Worm (Caenorhabditis elegans) whole organism, young adult: ENCODE measurements around the gene cut-2.

Experiments
- B0035.1 ChIP-seq: sonication (generic microtip); optimal IDR thresholded peaks from 2 replicates; lab custom pipeline; 2016; ENCODE audit warnings: missing genetic modification characterization, mild to moderate bottlenecking, missing compliant biosample characterization, missing genotype, missing genetic modification reagents
- F22D6.2 ChIP-seq: sonication (generic microtip); optimal IDR thresholded peaks from 2 replicates; lab custom pipeline; 2016; ENCODE audit warnings: mild to moderate bottlenecking, missing genetic modification characterization, missing compliant biosample characterization
- K11D2.4 ChIP-seq: fragments of 200-800 bp; sonication (Bioruptor generic); IDR thresholded peaks from 2 replicates; pipeline ENCODE4 v1.3.6; 2022; ENCODE audit warnings: missing genetic modification reagents, missing genetic modification characterization, missing compliant biosample characterization
- Y53F4B.3 ChIP-seq: fragments of 200-800 bp; sonication (Bioruptor generic); IDR thresholded peaks from 2 replicates; pipeline ENCODE4 v1.3.6; 2022; ENCODE audit warnings: missing genetic modification reagents, missing genetic modification characterization, missing compliant biosample characterization
- Y53G8AR.9 ChIP-seq: fragments of 200-800 bp; sonication (Bioruptor generic); conservative IDR thresholded peaks from 2 replicates; pipeline ENCODE4 v1.3.6; 2022; ENCODE audit warnings: missing genetic modification reagents, missing genetic modification characterization, missing compliant biosample characterization
- Y95B8A.8 ChIP-seq: fragments of 200-800 bp; sonication (Bioruptor generic); IDR thresholded peaks from 2 replicates; pipeline ENCODE4 v1.3.6; 2022; ENCODE audit warnings: missing genetic modification reagents, missing genetic modification characterization, missing compliant biosample characterization
- ama-1 ChIP-seq, 3 experiments: fragments of 150-350 bp in 1 of 3; sonication (generic microtip) in 2 of 3; optimal IDR thresholded peaks; 2 replicates each; lab custom pipeline; 2014 to 2018; ENCODE audit warnings: missing biosample characterization in 2 of 3, missing genetic modification characterization in 2 of 3, missing genetic modification reagents in 2 of 3
- aptf-2 ChIP-seq: fragments of 200-800 bp; sonication (Bioruptor generic); conservative IDR thresholded peaks from 2 replicates; pipeline ENCODE4 v1.3.6; 2022; ENCODE audit warnings: missing genetic modification reagents, missing genetic modification characterization, missing compliant biosample characterization
- aptf-3 ChIP-seq: fragments of 200-800 bp; sonication (Bioruptor generic); IDR thresholded peaks from 2 replicates; pipeline ENCODE4 v1.3.6; 2022; ENCODE audit warnings: missing genetic modification characterization, missing compliant biosample characterization
- atf-7 ChIP-seq: sonication (generic microtip); optimal IDR thresholded peaks from 2 replicates; lab custom pipeline; 2017; ENCODE audit warnings: mild to moderate bottlenecking, missing genetic modification characterization, missing compliant biosample characterization
- athp-1 ChIP-seq: sonication (generic microtip); optimal IDR thresholded peaks from 2 replicates; lab custom pipeline; 2017; ENCODE audit warnings: mild to moderate bottlenecking, missing genetic modification characterization, missing compliant biosample characterization
- attf-3 ChIP-seq: fragments of 200-800 bp; sonication (Bioruptor generic); conservative IDR thresholded peaks from 2 replicates; pipeline ENCODE4 v1.3.6; 2022; ENCODE audit warnings: missing genetic modification reagents, missing genetic modification characterization, missing compliant biosample characterization
- attf-5 ChIP-seq: fragments of 200-800 bp; sonication (Bioruptor generic); optimal IDR thresholded peaks from 2 replicates; lab custom pipeline; 2018; ENCODE audit warnings: mild to moderate bottlenecking, missing genetic modification characterization, missing compliant biosample characterization
- cebp-1 ChIP-seq, 2 experiments: fragments of 200-800 bp in 1 of 2; sonication (Bioruptor generic) in 1 of 2; sonication (generic microtip) in 1 of 2; IDR thresholded peaks in 1 of 2; optimal IDR thresholded peaks in 1 of 2; 2 replicates each; pipeline versions ENCODE4 v1.3.6 to Lab custom; 2017 to 2022; ENCODE audit warnings: missing compliant biosample characterization in 2 of 2, missing genetic modification characterization in 2 of 2, mild to moderate bottlenecking in 1 of 2, missing genetic modification reagents in 1 of 2, moderate library complexity in 1 of 2
- ceh-27 ChIP-seq: fragments of 200-800 bp; sonication (Bioruptor generic); optimal IDR thresholded peaks from 2 replicates; lab custom pipeline; 2018; ENCODE audit warnings: mild to moderate bottlenecking, missing genetic modification characterization, moderate library complexity, missing compliant biosample characterization
- chd-7 ChIP-seq: sonication (generic microtip); optimal IDR thresholded peaks from 2 replicates; lab custom pipeline; 2016; ENCODE audit warnings: mild to moderate bottlenecking, missing genetic modification characterization, moderate library complexity, missing compliant biosample characterization
- dox-1 ChIP-seq: fragments of 200-800 bp; sonication (Bioruptor generic); IDR thresholded peaks from 2 replicates; pipeline ENCODE4 v1.3.6; 2022; ENCODE audit warnings: missing genetic modification reagents, missing genetic modification characterization, missing compliant biosample characterization
- egl-44 ChIP-seq: fragments of 200-800 bp; sonication (Bioruptor generic); IDR thresholded peaks from 2 replicates; pipeline ENCODE4 v1.3.6; 2022; ENCODE audit warnings: missing genetic modification reagents, missing genetic modification characterization, missing compliant biosample characterization
- egrh-3 ChIP-seq: fragments of 200-800 bp; sonication (Bioruptor generic); IDR thresholded peaks from 2 replicates; pipeline ENCODE4 v1.3.6; 2022; ENCODE audit warnings: missing genetic modification reagents, missing genetic modification characterization, missing compliant biosample characterization
- ekl-4 ChIP-seq: fragments of 200-800 bp; sonication (Bioruptor generic); IDR thresholded peaks from 2 replicates; pipeline ENCODE4 v1.3.6; 2022; ENCODE audit warnings: missing genetic modification reagents, missing genetic modification characterization, missing compliant biosample characterization
- fkh-3 ChIP-seq: sonication (generic microtip); optimal IDR thresholded peaks from 2 replicates; lab custom pipeline; 2016; ENCODE audit warnings: mild to moderate bottlenecking, missing genetic modification characterization, missing compliant biosample characterization
- hlh-12 ChIP-seq: sonication (generic microtip); optimal IDR thresholded peaks from 2 replicates; lab custom pipeline; 2016; ENCODE audit warnings: missing genetic modification characterization, missing compliant biosample characterization
- let-607 ChIP-seq, 2 experiments: fragments of 200-800 bp in 1 of 2; sonication (Bioruptor generic) in 1 of 2; sonication (generic microtip) in 1 of 2; optimal IDR thresholded peaks; 2 replicates each; lab custom pipeline; 2016 to 2018; ENCODE audit warnings: mild to moderate bottlenecking in 2 of 2, missing compliant biosample characterization in 2 of 2, missing genetic modification characterization in 2 of 2, moderate library complexity in 2 of 2, missing genotype in 1 of 2
- lin-26 ChIP-seq: fragments of 200-800 bp; sonication (Bioruptor generic); IDR thresholded peaks from 2 replicates; pipeline ENCODE4 v1.3.6; 2022; ENCODE audit warnings: missing genetic modification reagents, missing genetic modification characterization, missing compliant biosample characterization
- lin-40 ChIP-seq: sonication (generic microtip); optimal IDR thresholded peaks from 2 replicates; lab custom pipeline; 2016; ENCODE audit warnings: missing genetic modification characterization, mild to moderate bottlenecking, missing compliant biosample characterization, missing genotype, missing genetic modification reagents
- madf-8 ChIP-seq: fragments of 200-800 bp; sonication (Bioruptor generic); conservative IDR thresholded peaks from 2 replicates; pipeline ENCODE4 v1.3.6; 2022; ENCODE audit warnings: missing genetic modification reagents, missing genetic modification characterization, missing compliant biosample characterization
- mcd-1 ChIP-seq: fragments of 200-800 bp; sonication (Bioruptor generic); IDR thresholded peaks from 2 replicates; pipeline ENCODE4 v1.3.6; 2022; ENCODE audit warnings: missing genetic modification reagents, missing genetic modification characterization, missing compliant biosample characterization
- mxl-1 ChIP-seq: sonication (generic microtip); optimal IDR thresholded peaks from 2 replicates; lab custom pipeline; 2016; ENCODE audit warnings: missing genetic modification characterization, missing compliant biosample characterization
- nhr-120 ChIP-seq: fragments of 200-800 bp; sonication (Bioruptor generic); IDR thresholded peaks from 2 replicates; pipeline ENCODE4 v1.3.6; 2022; ENCODE audit warnings: missing genetic modification characterization, missing compliant biosample characterization
- nhr-80 ChIP-seq: sonication (generic microtip); optimal IDR thresholded peaks from 2 replicates; lab custom pipeline; 2016; ENCODE audit warnings: missing genetic modification characterization, missing compliant biosample characterization
- repo-1 ChIP-seq: sonication (generic microtip); optimal IDR thresholded peaks from 2 replicates; lab custom pipeline; 2017; ENCODE audit warnings: mild to moderate bottlenecking, missing genetic modification characterization, missing compliant biosample characterization
- snpc-4 ChIP-seq, 5 experiments: fragments of 150-350 bp in 1 of 5; sonication (generic microtip) in 4 of 5; optimal IDR thresholded peaks; 2 replicates each; lab custom pipeline; 2014 to 2018; ENCODE audit warnings: missing genetic modification characterization in 5 of 5, missing biosample characterization in 3 of 5, antibody characterized with exemption in 2 of 5, mild to moderate bottlenecking in 2 of 5, missing compliant biosample characterization in 2 of 5, missing genotype in 2 of 5, moderate library complexity in 2 of 5, missing genetic modification reagents in 1 of 5
- somi-1 ChIP-seq: fragments of 200-800 bp; sonication (Bioruptor generic); optimal IDR thresholded peaks from 2 replicates; lab custom pipeline; 2018; ENCODE audit warnings: mild to moderate bottlenecking, missing genetic modification characterization, missing compliant biosample characterization
- tbp1 ChIP-seq: fragments of 200-800 bp; sonication (Bioruptor generic); optimal IDR thresholded peaks from 2 replicates; lab custom pipeline; 2018; ENCODE audit warnings: mild to moderate bottlenecking, missing genetic modification characterization, missing compliant biosample characterization
- tbx-9 ChIP-seq: sonication (generic microtip); optimal IDR thresholded peaks from 2 replicates; lab custom pipeline; 2016; ENCODE audit warnings: borderline replicate concordance, missing genetic modification characterization, inconsistent platforms, missing compliant biosample characterization
- tlf-1 ChIP-seq: fragments of 200-800 bp; sonication (Bioruptor generic); optimal IDR thresholded peaks from 2 replicates; lab custom pipeline; 2018; ENCODE audit warnings: mild to moderate bottlenecking, missing genetic modification characterization, missing compliant biosample characterization
- xnd-1 ChIP-seq: sonication (generic microtip); optimal IDR thresholded peaks from 2 replicates; lab custom pipeline; 2016; ENCODE audit warnings: missing genotype, missing genetic modification reagents, missing genetic modification characterization, missing compliant biosample characterization
- zfh-2 ChIP-seq: fragments of 200-800 bp; sonication (Bioruptor generic); conservative IDR thresholded peaks from 2 replicates; pipeline ENCODE4 v1.3.6; 2022; ENCODE audit warnings: missing genetic modification reagents, missing genetic modification characterization, missing compliant biosample characterization
- ztf-22 ChIP-seq: fragments of 200-800 bp; sonication (Bioruptor generic); optimal IDR thresholded peaks from 2 replicates; lab custom pipeline; 2018; ENCODE audit warnings: mild to moderate bottlenecking, missing genetic modification characterization, moderate library complexity, missing compliant biosample characterization
- ztf-26 ChIP-seq: sonication (generic microtip); optimal IDR thresholded peaks from 2 replicates; lab custom pipeline; 2017; ENCODE audit warnings: missing genetic modification characterization, missing compliant biosample characterization

Gene cut-2

ce11 chrV:13374532-13374931, 40.2 kb upstream of the cut-2 start:
- TF ChIP-seq tbx-9 (tag; lab: Kevin White, UChicago): no peak
- no peak for TF ChIP-seq attf-3 (GFP tag; lab: Robert Waterston, UW)
- TF ChIP-seq repo-1 (tag; lab: Kevin White, UChicago): no peak
- TF ChIP-seq chd-7 (tag; lab: Kevin White, UChicago): no peak
- peak; percentile 17 for TF ChIP-seq nhr-80
- TF ChIP-seq ama-1 (optimal IDR thresholded peaks at IDR 0.05; lab: Kevin White, UChicago): no peak
- TF ChIP-seq ama-1 (GFP tag; optimal IDR thresholded peaks at IDR 0.05; lab: Kevin White, UChicago): no peak
- TF ChIP-seq dox-1 (GFP tag; lab: Robert Waterston, UW): peak; percentile 50; the same call in 1 of the 2 replicates
- no peak for TF ChIP-seq attf-5 (GFP tag; lab: Kevin White, UChicago)
- no peak for TF ChIP-seq madf-8
- peak; percentile 63 for TF ChIP-seq egrh-3 (GFP tag; lab: Robert Waterston, UW)
- no peak for TF ChIP-seq F22D6.2 (tag; lab: Kevin White, UChicago)
- no peak for TF ChIP-seq fkh-3
- no peak for TF ChIP-seq xnd-1 (tag; lab: Kevin White, UChicago)
- TF ChIP-seq aptf-2 (GFP tag; lab: Robert Waterston, UW): no peak
- peak; percentile 89 for TF ChIP-seq zfh-2 (GFP tag; lab: Robert Waterston, UW)

- no peak for TF ChIP-seq Y53G8AR.9 (GFP tag; lab: Robert Waterston, UW)
- TF ChIP-seq cebp-1 (GFP tag; IDR thresholded peaks at IDR 0.05; lab: Robert Waterston, UW): no peak
- peak; percentile 19 for TF ChIP-seq cebp-1 (tag; optimal IDR thresholded peaks at IDR 0.05; lab: Kevin White, UChicago)
Measured at ce11 chrV:13375861-13376260, 38.9 kb upstream of the cut-2 start.

ce11 chrV:13377130-13377529, 37.6 kb upstream of the cut-2 start:
- no peak for TF ChIP-seq Y53F4B.3 (GFP tag; lab: Robert Waterston, UW)
- TF ChIP-seq tbp1 (GFP tag; lab: Kevin White, UChicago): no peak
- TF ChIP-seq Y95B8A.8 (GFP tag; lab: Robert Waterston, UW): 0 out of 2 replicates have a peak, but pooled peaks have one; percentile 62
- TF ChIP-seq atf-7 (tag; lab: Kevin White, UChicago): peak; percentile 67
- TF ChIP-seq snpc-4 (GFP tag; optimal IDR thresholded peaks at IDR 0.05; lab: Kevin White, UChicago): no peak
- peak in 1 of 4 experiments; percentile 9 for TF ChIP-seq snpc-4 (tag; optimal IDR thresholded peaks at IDR 0.05; lab: Kevin White, UChicago)
- no peak for TF ChIP-seq mxl-1 (tag; lab: Kevin White, UChicago)
- TF ChIP-seq lin-26 (GFP tag; lab: Robert Waterston, UW): no peak
- no peak for TF ChIP-seq ekl-4
- TF ChIP-seq nhr-80: peak; percentile 91
- TF ChIP-seq cebp-1 (GFP tag; IDR thresholded peaks at IDR 0.05; lab: Robert Waterston, UW): no peak
- peak; percentile 48 for TF ChIP-seq cebp-1 (tag; optimal IDR thresholded peaks at IDR 0.05; lab: Kevin White, UChicago)
- TF ChIP-seq hlh-12 (tag; lab: Kevin White, UChicago): no peak
- 0 out of 2 replicates have a peak, but pooled peaks have one; percentile 24 for TF ChIP-seq dox-1 (GFP tag; lab: Robert Waterston, UW)
- TF ChIP-seq athp-1 (tag; lab: Kevin White, UChicago): no peak
- peak; percentile 79 to 91 for TF ChIP-seq let-607 (tag; optimal IDR thresholded peaks at IDR 0.05; lab: Kevin White, UChicago)
- TF ChIP-seq aptf-2 (GFP tag; lab: Robert Waterston, UW): no peak
- no peak for TF ChIP-seq B0035.1 (tag; lab: Kevin White, UChicago)

ce11 chrV:13380178-13380577, 34.6 kb upstream of the cut-2 start, which contains the start of gene ifbp-1:
ifbp-1 (minus strand) TSS chrV:13380262.
- TF ChIP-seq ekl-4 (no peak), nhr-120 (GFP tag; lab: Robert Waterston, UW) (no peak), lin-40 (tag; lab: Kevin White, UChicago) (peak; percentile 73), cebp-1 (GFP tag; IDR thresholded peaks at IDR 0.05; lab: Robert Waterston, UW) (peak; percentile 50; the same call in 1 of the 2 replicates), cebp-1 (tag; optimal IDR thresholded peaks at IDR 0.05; lab: Kevin White, UChicago) (peak; percentile 79), tlf-1 (GFP tag; lab: Kevin White, UChicago) (no peak), ceh-27 (peak; percentile 9), K11D2.4 (GFP tag; lab: Robert Waterston, UW) (0 out of 2 replicates have a peak, but pooled peaks have one; percentile 66), ztf-26 (tag; lab: Kevin White, UChicago) (peak; percentile 73), lin-26 (GFP tag; lab: Robert Waterston, UW) (peak; percentile 60; the same call in 1 of the 2 replicates), aptf-3 (no peak), ztf-22 (GFP tag; lab: Kevin White, UChicago) (no peak), zfh-2 (GFP tag; lab: Robert Waterston, UW) (no peak), mcd-1 (GFP tag; lab: Robert Waterston, UW) (no peak), egl-44 (GFP tag; lab: Robert Waterston, UW) (0 out of 2 replicates have a peak, but pooled peaks have one; percentile 15), somi-1 (GFP tag; lab: Kevin White, UChicago) (peak; percentile 42)
